Fruit fly (Drosophila melanogaster): Measurements from ENCODE around the gene CG8360.

- TF ChIP-seq Sp1 (GFP tag; optimal IDR thresholded peaks at IDR 0.05) (no peak), Mio (GFP tag; optimal IDR thresholded peaks at IDR 0.05) (no peak), sage (GFP tag; optimal IDR thresholded peaks at IDR 0.05) (no peak), dl (GFP tag; optimal IDR thresholded peaks at IDR 0.05; ENCODE audit: insufficient read depth in 1 of 2, partially characterized antibody in 2 of 2) (no peak), psq (GFP tag; optimal IDR thresholded peaks at IDR 0.05) (peak; percentile 3), fru (GFP tag; optimal IDR thresholded peaks at IDR 0.05) (peak; percentile 43), sv (GFP tag; optimal IDR thresholded peaks at IDR 0.05) (no peak), Hnf4 (GFP tag; optimal IDR thresholded peaks at IDR 0.05) (peak; percentile 37), N (GFP tag; optimal IDR thresholded peaks at IDR 0.05) (no peak), Rel (GFP tag; optimal IDR thresholded peaks at IDR 0.05) (no peak), Rel (tag; optimal IDR thresholded peaks at IDR 0.05) (no peak)
Observed at dm6 chr2L:8232389-8232788, 19.6 kb downstream of the CG8360 start.

Data from whole organism, wandering third instar larva.